Fruit fly (Drosophila melanogaster): Measurements from ENCODE around the gene chrb.

chrb gene

DNA sequence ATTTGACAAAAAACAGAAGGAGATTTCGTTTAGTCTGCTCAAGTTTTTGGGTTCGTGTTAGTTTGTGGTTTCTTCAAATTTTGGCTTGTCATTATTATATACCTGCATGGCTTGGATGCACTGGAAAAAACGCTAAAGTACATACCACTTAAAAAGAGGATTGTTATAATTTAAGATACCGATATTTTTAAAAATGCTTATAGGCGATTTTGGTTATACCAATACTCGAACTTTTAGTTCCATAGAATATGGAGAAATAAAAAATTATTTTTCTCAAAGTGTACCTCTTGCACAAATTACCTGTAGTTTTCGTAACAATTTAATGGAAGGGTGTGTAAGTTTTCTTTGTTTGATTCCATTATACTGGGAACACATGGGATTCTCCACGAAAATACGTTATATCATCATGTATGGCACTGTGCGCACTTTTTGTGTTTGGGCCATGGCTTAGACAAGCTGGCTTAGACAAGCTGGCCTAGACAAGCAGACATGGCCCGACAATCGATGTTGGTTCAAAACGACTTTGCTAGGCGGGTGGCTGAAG lies 21.9 kb upstream of the chrb start, which contains the start of gene Fum3:
Gene Fum3 (minus strand): TSS at position 494 of the 544 bp plus-strand sequence.
- TF ChIP-seq Blimp-1 (GFP tag; optimal IDR thresholded peaks at IDR 0.05), result no peak
- peak; percentile 48 for TF ChIP-seq svp (GFP tag)
- no peak for TF ChIP-seq ss (GFP tag; optimal IDR thresholded peaks at IDR 0.05)
- no peak for TF ChIP-seq CG10669 (GFP tag; optimal IDR thresholded peaks at IDR 0.05)

dm6 chr3L:11466985-11467384 lies 20.4 kb upstream of the chrb start:
- TF ChIP-seq Lpt (GFP tag; optimal IDR thresholded peaks at IDR 0.05) (no peak), spab (GFP tag; optimal IDR thresholded peaks at IDR 0.05) (peak; percentile 19), CG6792 (GFP tag; optimal IDR thresholded peaks at IDR 0.05) (peak; percentile 20), CG6808 (GFP tag; optimal IDR thresholded peaks at IDR 0.05) (no peak), net (GFP tag; optimal IDR thresholded peaks at IDR 0.05) (no peak), Hr4 (GFP tag; optimal IDR thresholded peaks at IDR 0.05) (no peak), CG8119 (GFP tag; IDR thresholded peaks at IDR 0.05) (no peak), Eip78C (GFP tag) (peak; percentile 64), CG32006 (GFP tag; optimal IDR thresholded peaks at IDR 0.05) (peak; percentile 28), Smox (GFP tag; optimal IDR thresholded peaks at IDR 0.05) (no peak), CG1621 (tag; optimal IDR thresholded peaks at IDR 0.05) (no peak), achi (GFP tag; optimal IDR thresholded peaks at IDR 0.05) (peak; percentile 53), fd59A (GFP tag; optimal IDR thresholded peaks at IDR 0.05) (no peak), CG11294 (GFP tag; IDR thresholded peaks at IDR 0.05) (no peak), CG6163 (GFP tag; IDR thresholded peaks at IDR 0.05) (no peak), CG7368 (GFP tag; optimal IDR thresholded peaks at IDR 0.05) (no peak), topi (GFP tag; optimal IDR thresholded peaks at IDR 0.05) (no peak), esn (GFP tag; optimal IDR thresholded peaks at IDR 0.05) (peak; percentile 45), salr (GFP tag; optimal IDR thresholded peaks at IDR 0.05) (peak in 1 of 2 experiments; percentile 4), CG8632 (GFP tag; optimal IDR thresholded peaks at IDR 0.05) (peak; percentile 55), CG11902 (GFP tag; optimal IDR thresholded peaks at IDR 0.05) (no peak), CG4318 (GFP tag; optimal IDR thresholded peaks at IDR 0.05) (no peak), CG31627 (GFP tag; optimal IDR thresholded peaks at IDR 0.05) (no peak), Hr39 (GFP tag; optimal IDR thresholded peaks at IDR 0.05) (no peak), OdsH (GFP tag; optimal IDR thresholded peaks at IDR 0.05) (peak; percentile 41), acj6 (GFP tag; optimal IDR thresholded peaks at IDR 0.05) (peak; percentile 30), CG10631 (GFP tag; optimal IDR thresholded peaks at IDR 0.05) (peak; percentile 49), CG10669 (GFP tag; optimal IDR thresholded peaks at IDR 0.05) (no peak), Gug (GFP tag; IDR thresholded peaks at IDR 0.05) (no peak), eg (GFP tag; IDR thresholded peaks at IDR 0.05) (no peak), vri (GFP tag; optimal IDR thresholded peaks at IDR 0.05) (no peak), CG3032 (tag; optimal IDR thresholded peaks at IDR 0.05) (peak; percentile 49), CG16779 (tag; optimal IDR thresholded peaks at IDR 0.05) (no peak), Sox102F (GFP tag; optimal IDR thresholded peaks at IDR 0.05) (peak; percentile 4), ss (GFP tag; optimal IDR thresholded peaks at IDR 0.05) (no peak), dsx (GFP tag; optimal IDR thresholded peaks at IDR 0.05; ENCODE audit: poor library complexity, severe bottlenecking) (peak; percentile 76), CG34406 (GFP tag; optimal IDR thresholded peaks at IDR 0.05) (peak; percentile 47), pdm3 (GFP tag; optimal IDR thresholded peaks at IDR 0.05) (no peak), CG15336 (GFP tag; IDR thresholded peaks at IDR 0.05) (no peak), cyc (GFP tag; optimal IDR thresholded peaks at IDR 0.05) (peak; percentile 12), fkh (GFP tag; optimal IDR thresholded peaks at IDR 0.05) (no peak), lz (GFP tag; optimal IDR thresholded peaks at IDR 0.05) (peak; percentile 5), CG6854 (GFP tag; optimal IDR thresholded peaks at IDR 0.05) (no peak), Ets96B (tag; optimal IDR thresholded peaks at IDR 0.05) (peak; percentile 54), CG3919 (GFP tag; optimal IDR thresholded peaks at IDR 0.05) (peak; percentile 8), svp (GFP tag) (no peak), CG6276 (GFP tag; optimal IDR thresholded peaks at IDR 0.05) (no peak), fd85E (GFP tag; optimal IDR thresholded peaks at IDR 0.05) (no peak)
